Worm (Caenorhabditis elegans) whole organism, late embryonic: Measurements from ENCODE around the gene F13H10.6.

Experiments
- ama-1 ChIP-seq: fragments of 150-350 bp; optimal IDR thresholded peaks from 2 replicates; lab custom pipeline; 2014
- ceh-34 ChIP-seq: sonication (generic microtip); optimal IDR thresholded peaks from 2 replicates; lab custom pipeline; 2016; ENCODE audit warnings: mild to moderate bottlenecking, missing genetic modification characterization, missing compliant biosample characterization
- ceh-9 ChIP-seq: sonication (generic microtip); optimal IDR thresholded peaks from 2 replicates; lab custom pipeline; 2016; ENCODE audit warnings: mild to moderate bottlenecking, missing genetic modification characterization, inconsistent platforms, missing compliant biosample characterization
- ets-4 ChIP-seq: sonication (generic microtip); optimal IDR thresholded peaks from 2 replicates; lab custom pipeline; 2016; ENCODE audit warnings: missing genetic modification characterization, missing compliant biosample characterization
- hlh-30 ChIP-seq: sonication (generic microtip); optimal IDR thresholded peaks from 2 replicates; lab custom pipeline; 2017; ENCODE audit warnings: antibody characterized with exemption, missing genetic modification characterization, missing compliant biosample characterization; ENCODE audit not compliant: insufficient read depth
- pqm-1 ChIP-seq: sonication (generic microtip); optimal IDR thresholded peaks from 2 replicates; lab custom pipeline; 2016; ENCODE audit warnings: missing genetic modification characterization, missing compliant biosample characterization

DNA sequence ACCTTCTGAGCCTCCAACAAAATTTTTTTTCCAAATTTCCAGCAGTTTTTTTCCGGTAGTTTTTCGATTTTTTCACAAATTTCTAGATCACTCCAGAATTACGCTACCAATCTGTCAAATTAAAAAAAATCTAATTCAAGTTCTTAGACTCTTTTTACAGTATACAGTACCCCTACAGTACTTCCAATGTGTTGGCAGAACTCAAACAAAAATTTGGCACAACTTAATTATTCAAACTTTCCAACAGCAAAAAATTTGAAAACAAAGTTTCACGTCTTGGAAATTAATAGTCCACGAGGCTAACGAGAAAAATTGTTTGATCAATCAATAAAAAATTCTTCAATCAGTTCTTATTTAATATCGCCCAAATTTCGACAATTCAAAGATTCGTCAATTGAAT lies 40.7 kb downstream of the F13H10.6 start, which contains the start of gene F36H1.3:
- TF ChIP-seq ets-4 (tag; lab: Kevin White, UChicago) (no peak), ama-1 (lab: Kevin White, UChicago) (no peak), hlh-30 (tag; lab: Kevin White, UChicago) (no peak), pqm-1 (tag; lab: Kevin White, UChicago) (no peak), ceh-9 (no peak), ceh-34 (no peak)
